Worm (Caenorhabditis elegans): ENCODE measurements around the gene R13A1.5.

DNA sequence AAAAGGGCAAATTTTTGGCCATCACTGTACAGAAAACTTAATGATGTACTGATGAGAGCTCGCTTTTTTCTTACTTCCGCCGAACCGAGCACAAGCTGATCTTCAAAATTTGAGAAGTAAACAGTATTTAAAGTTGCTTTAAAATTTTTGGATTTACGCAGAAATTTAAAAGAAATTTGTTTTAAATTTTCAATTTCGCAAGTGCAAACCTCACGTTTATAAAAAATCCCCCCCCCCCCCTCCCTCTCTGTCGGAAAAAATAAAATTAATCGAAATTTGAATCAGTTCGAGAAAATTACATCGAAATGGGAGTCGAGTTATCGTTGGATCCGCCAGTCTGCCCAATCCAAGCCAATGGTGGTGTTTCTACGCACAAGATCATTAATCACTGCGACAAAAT, 38.3 kb downstream of the R13A1.5 start, which contains the start of gene C34D4.3:
- TF ChIP-seq pqm-1 (tag; optimal IDR thresholded peaks at IDR 0.05) = no peak
- TF ChIP-seq fos-1 (tag; optimal IDR thresholded peaks at IDR 0.05) = no peak
- TF ChIP-seq dpl-1 (GFP tag; optimal IDR thresholded peaks at IDR 0.05) = no peak
- no peak for TF ChIP-seq snpc-4 (tag; optimal IDR thresholded peaks at IDR 0.05)
- no peak for TF ChIP-seq nhr-12 (tag; optimal IDR thresholded peaks at IDR 0.05)
- TF ChIP-seq nhr-28 (tag; optimal IDR thresholded peaks at IDR 0.05) = no peak
- TF ChIP-seq aha-1 (tag; optimal IDR thresholded peaks at IDR 0.05) = no peak
- TF ChIP-seq skn-1 (tag; optimal IDR thresholded peaks at IDR 0.05) = no peak
- no peak for TF ChIP-seq aly-2 (tag; optimal IDR thresholded peaks at IDR 0.05)
- no peak for TF ChIP-seq ama-1 (optimal IDR thresholded peaks at IDR 0.05)
- no peak for TF ChIP-seq ceh-82 (tag; optimal IDR thresholded peaks at IDR 0.05)
- TF ChIP-seq egl-27 (tag; optimal IDR thresholded peaks at IDR 0.05) = no peak
- TF ChIP-seq unc-62 (GFP tag; optimal IDR thresholded peaks at IDR 0.05) = no peak

Data from whole organism, L1 larva.